Fruit fly (Drosophila melanogaster) whole organism, pupa: ENCODE data around the gene CG10226.

Experiments used
- CG10348 ChIP-seq: fragments of 200-800 bp; sonication (Bioruptor generic); IDR thresholded peaks from 2 replicates; pipeline ENCODE4 v1.3.6; 2022; ENCODE audit warnings: missing biosample characterization, missing genetic modification characterization
- CG12605 ChIP-seq: fragments of 200-800 bp; sonication (Bioruptor generic); IDR thresholded peaks from 2 replicates; pipeline ENCODE4 v1.3.6; 2022; ENCODE audit warnings: missing biosample characterization, missing genetic modification characterization
- CG13204 ChIP-seq: fragments of 200-800 bp; sonication (Bioruptor generic); optimal IDR thresholded peaks from 2 replicates; lab custom pipeline; 2018; ENCODE audit warnings: missing biosample characterization, mild to moderate bottlenecking, missing genetic modification characterization, moderate library complexity
- CG14655 ChIP-seq: fragments of 200-800 bp; sonication (Bioruptor generic); optimal IDR thresholded peaks from 3 replicates; lab custom pipeline; 2017; ENCODE audit warnings: mild to moderate bottlenecking, missing biosample characterization, missing genetic modification reagents, missing genetic modification characterization
- CG15710 ChIP-seq: fragments of 200-800 bp; sonication (Bioruptor generic); optimal IDR thresholded peaks from 2 replicates; lab custom pipeline; 2018; ENCODE audit warnings: missing biosample characterization, mild to moderate bottlenecking, missing genetic modification characterization, moderate library complexity
- CG17806 ChIP-seq: fragments of 200-800 bp; sonication (Bioruptor generic); optimal IDR thresholded peaks from 2 replicates; lab custom pipeline; 2018; ENCODE audit warnings: missing biosample characterization, mild to moderate bottlenecking, missing genetic modification characterization, moderate library complexity
- CG32121 ChIP-seq: fragments of 200-800 bp; sonication (Bioruptor generic); IDR thresholded peaks from 2 replicates; pipeline ENCODE4 v1.3.6; 2022; ENCODE audit warnings: missing biosample characterization, missing genetic modification characterization
- CG34367 ChIP-seq: fragments of 200-800 bp; sonication (Bioruptor generic); optimal IDR thresholded peaks from 2 replicates; lab custom pipeline; 2018; ENCODE audit warnings: missing biosample characterization, mild to moderate bottlenecking, missing genetic modification characterization
- CG4496 ChIP-seq: fragments of 200-800 bp; sonication (Bioruptor generic); IDR thresholded peaks from 3 replicates; pipeline ENCODE4 v1.3.6; 2022; ENCODE audit warnings: missing biosample characterization, missing genetic modification characterization
- CG8159 ChIP-seq: fragments of 200-800 bp; sonication (Bioruptor generic); optimal IDR thresholded peaks from 3 replicates; lab custom pipeline; 2018; ENCODE audit warnings: missing biosample characterization, mild to moderate bottlenecking, missing genetic modification characterization, moderate library complexity
- CG8301 ChIP-seq: fragments of 200-800 bp; sonication (Bioruptor generic); optimal IDR thresholded peaks from 2 replicates; lab custom pipeline; 2018; ENCODE audit warnings: missing biosample characterization, mild to moderate bottlenecking, missing genetic modification characterization
- CG9948 ChIP-seq: fragments of 200-800 bp; sonication (Bioruptor generic); optimal IDR thresholded peaks from 2 replicates; lab custom pipeline; 2018; ENCODE audit warnings: missing biosample characterization, mild to moderate bottlenecking, missing genetic modification characterization, moderate library complexity
- D1 ChIP-seq: fragments of 200-800 bp; sonication (Bioruptor generic); optimal IDR thresholded peaks from 2 replicates; lab custom pipeline; 2018; ENCODE audit warnings: missing biosample characterization, mild to moderate bottlenecking, missing genetic modification characterization, moderate library complexity
- EcR ChIP-seq: fragments of 200-800 bp; sonication (Bioruptor generic); optimal IDR thresholded peaks from 3 replicates; lab custom pipeline; 2019; ENCODE audit warnings: missing biosample characterization, missing genetic modification characterization, mild to moderate bottlenecking, moderate library complexity, missing genetic modification reagents
- Ets98B ChIP-seq: fragments of 200-800 bp; sonication (Bioruptor generic); IDR thresholded peaks from 2 replicates; pipeline ENCODE4 v1.3.6; 2022; ENCODE audit warnings: missing biosample characterization, missing genetic modification characterization
- Pif1A ChIP-seq: fragments of 200-800 bp; sonication (Bioruptor generic); optimal IDR thresholded peaks from 3 replicates; lab custom pipeline; 2016; ENCODE audit warnings: missing biosample characterization, missing genetic modification characterization
- Pif1B ChIP-seq: fragments of 200-800 bp; sonication (Bioruptor generic); optimal IDR thresholded peaks from 3 replicates; lab custom pipeline; 2016; ENCODE audit warnings: missing biosample characterization, missing genetic modification characterization
- Snoo ChIP-seq: fragments of 200-800 bp; sonication (Bioruptor generic); optimal IDR thresholded peaks from 3 replicates; lab custom pipeline; 2017; ENCODE audit warnings: missing biosample characterization, mild to moderate bottlenecking, missing genetic modification characterization, inconsistent platforms
- fd96Ca ChIP-seq: fragments of 200-800 bp; sonication (Bioruptor generic); IDR thresholded peaks from 3 replicates; pipeline ENCODE4 v1.3.6; 2022; ENCODE audit warnings: missing biosample characterization, missing genetic modification characterization
- gl ChIP-seq: fragments of 200-800 bp; sonication (Bioruptor generic); optimal IDR thresholded peaks from 2 replicates; lab custom pipeline; 2018; ENCODE audit warnings: missing biosample characterization, mild to moderate bottlenecking, missing genetic modification characterization
- rn ChIP-seq: fragments of 200-800 bp; sonication (Bioruptor generic); IDR thresholded peaks from 2 replicates; pipeline ENCODE4 v1.3.6; 2022; ENCODE audit warnings: missing biosample characterization, missing genetic modification characterization

The CG10226 gene

DNA sequence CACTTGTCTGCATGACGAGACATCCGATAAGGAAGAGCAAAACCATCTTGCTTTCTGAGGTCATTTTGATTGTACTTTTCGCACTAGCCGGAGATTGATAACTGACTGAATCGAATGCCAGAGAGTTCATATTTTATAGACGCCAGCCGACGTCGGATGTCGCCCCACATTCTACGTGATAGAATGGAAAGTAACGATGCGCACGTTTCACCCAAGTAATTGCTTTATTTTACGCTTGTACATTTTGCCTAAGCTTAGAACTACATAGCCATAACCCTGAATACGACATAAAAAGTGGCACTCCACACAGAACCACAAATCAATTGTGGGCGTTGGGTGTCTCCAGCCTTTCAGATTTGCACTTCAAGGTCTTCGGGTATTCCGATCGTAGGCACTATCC is 7.6 kb downstream of the CG10226 start, which contains the start of gene CG13299:
Gene CG13299 (minus strand): TSS at position 101 of the 400 bp plus-strand sequence.
- TF ChIP-seq CG32121 (GFP tag; lab: Robert Waterston, UW): no peak
- TF ChIP-seq Snoo (tag; lab: Kevin White, UChicago): no peak
- TF ChIP-seq CG9948 (tag; lab: Kevin White, UChicago): no peak
- TF ChIP-seq CG34367 (tag; lab: Kevin White, UChicago): no peak
- TF ChIP-seq CG10348 (GFP tag; lab: Robert Waterston, UW): no peak
- TF ChIP-seq CG12605: no peak

DNA sequence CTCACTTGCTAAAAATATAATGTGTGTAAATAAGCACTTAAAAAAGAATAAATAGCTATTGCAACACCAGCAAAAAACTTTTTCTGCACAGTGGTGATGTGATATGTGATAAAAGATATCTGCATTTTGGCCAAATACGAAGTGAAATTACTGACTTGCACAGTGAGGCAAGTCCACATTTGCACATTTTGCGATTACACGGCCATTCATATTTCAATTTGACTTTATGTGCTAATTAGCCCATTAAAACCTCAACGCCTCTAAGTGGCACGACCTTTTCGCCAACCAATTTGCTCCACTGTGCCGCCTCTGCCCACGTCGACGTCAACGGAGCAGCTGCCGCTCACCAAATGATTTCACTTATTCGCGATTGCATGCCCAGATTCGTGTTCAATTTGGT is 19.7 kb downstream of the CG10226 start, which contains the start of gene CG33946:
Gene CG33946 (plus strand): TSS at position 392 of the 400 bp plus-strand sequence.
- TF ChIP-seq D1 (no peak), CG17806 (peak; percentile 35), CG4496 (GFP tag; lab: Robert Waterston, UW) (peak; percentile 86), gl (no peak), Snoo (tag; lab: Kevin White, UChicago) (peak; percentile 66), rn (peak; percentile 54), CG8301 (peak; percentile 63), CG14655 (GFP tag; lab: Kevin White, UChicago) (peak; percentile 70), CG10348 (GFP tag; lab: Robert Waterston, UW) (peak; percentile 57; the same call in 1 of the 2 replicates), CG15710 (no peak), EcR (GFP tag; lab: Kevin White, UChicago) (no peak), fd96Ca (GFP tag; lab: Robert Waterston, UW) (peak; percentile 86), Pif1B (no peak), Pif1A (GFP tag; lab: Kevin White, UChicago) (no peak), CG32121 (GFP tag; lab: Robert Waterston, UW) (peak; percentile 76), CG9948 (tag; lab: Kevin White, UChicago) (peak; percentile 41), CG12605 (peak; percentile 50), Ets98B (peak; percentile 55), CG34367 (tag; lab: Kevin White, UChicago) (no peak), CG8159 (no peak), CG13204 (GFP tag; lab: Kevin White, UChicago) (no peak)

DNA sequence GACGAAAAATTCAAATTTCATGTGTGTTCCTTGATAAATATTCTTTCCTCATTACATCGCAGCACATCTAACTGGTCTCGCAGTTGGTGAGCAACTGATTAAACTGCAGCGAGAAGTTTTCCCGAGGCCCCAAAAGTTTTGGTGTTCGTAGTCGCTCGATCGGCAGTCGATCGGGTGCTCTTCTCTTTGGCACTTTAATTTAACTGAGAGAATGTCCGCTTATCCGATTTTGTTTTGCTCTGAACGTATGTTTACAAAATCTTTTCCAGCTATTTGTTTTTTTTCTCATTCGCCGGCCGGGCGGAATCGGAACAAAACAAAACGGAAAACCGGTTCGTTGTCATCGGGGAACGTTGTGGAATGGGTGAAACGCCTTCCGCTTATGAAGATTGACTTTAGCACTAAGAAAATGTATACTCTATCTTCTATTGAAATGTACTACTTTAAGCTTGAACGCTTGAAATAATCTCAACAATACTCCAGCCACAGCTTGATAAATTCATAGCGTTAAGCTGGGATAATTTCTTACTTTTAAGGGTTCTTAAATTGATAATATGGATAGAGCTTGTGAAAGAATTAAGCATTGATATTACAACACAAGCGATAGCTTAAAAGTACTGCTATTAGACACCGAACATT is 21.2 kb downstream of the CG10226 start:
- peak; percentile 57 for TF ChIP-seq EcR (GFP tag; lab: Kevin White, UChicago)
- TF ChIP-seq Pif1B: peak; percentile 49
- TF ChIP-seq D1: no peak
- TF ChIP-seq CG13204 (GFP tag; lab: Kevin White, UChicago): peak; percentile 11
- TF ChIP-seq CG4496 (GFP tag; lab: Robert Waterston, UW): peak; percentile 66; the same call in 2 of the 3 replicates
- TF ChIP-seq gl: peak; percentile 61
- TF ChIP-seq Ets98B: peak; percentile 68; the same call in 1 of the 2 replicates
- peak; percentile 84 for TF ChIP-seq CG12605
- TF ChIP-seq CG32121 (GFP tag; lab: Robert Waterston, UW): no peak
- no peak for TF ChIP-seq CG9948 (tag; lab: Kevin White, UChicago)
- peak; percentile 7 for TF ChIP-seq Snoo (tag; lab: Kevin White, UChicago)
- TF ChIP-seq CG8301: no peak
- TF ChIP-seq rn: no peak
- TF ChIP-seq Pif1A (GFP tag; lab: Kevin White, UChicago): peak; percentile 49
- TF ChIP-seq CG14655 (GFP tag; lab: Kevin White, UChicago): no peak
- peak; percentile 19 for TF ChIP-seq CG15710
- TF ChIP-seq CG17806: no peak
- TF ChIP-seq CG10348 (GFP tag; lab: Robert Waterston, UW): no peak
- TF ChIP-seq CG8159: peak; percentile 35
- TF ChIP-seq CG34367 (tag; lab: Kevin White, UChicago): no peak
- no peak for TF ChIP-seq fd96Ca (GFP tag; lab: Robert Waterston, UW)

DNA sequence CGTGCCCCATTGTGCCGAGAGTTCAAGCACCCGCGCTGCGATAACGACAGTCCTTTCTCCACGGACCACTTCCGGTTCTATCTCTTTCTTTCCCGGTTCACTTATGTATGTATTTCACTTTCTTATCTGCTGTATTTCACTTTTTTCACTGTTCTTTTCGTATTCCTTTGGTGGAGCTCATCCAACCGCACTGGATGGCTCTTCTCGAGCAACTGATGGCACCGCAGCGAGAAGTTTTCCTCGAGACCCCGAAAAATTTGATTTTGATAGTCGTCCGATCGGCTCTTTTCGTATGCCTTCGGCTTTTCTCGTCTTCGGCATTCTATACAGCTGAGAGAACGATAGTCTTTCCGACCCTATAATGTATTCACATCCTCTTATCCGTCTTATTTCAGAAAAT is 22.1 kb downstream of the CG10226 start, which contains the start of gene LanA:
Gene LanA (minus strand): TSS at position 217 of the 400 bp plus-strand sequence.
- TF ChIP-seq CG32121 (GFP tag; lab: Robert Waterston, UW) (no peak; the same call in 1 of the 2 replicates), D1 (no peak), CG10348 (GFP tag; lab: Robert Waterston, UW) (no peak), rn (no peak), EcR (GFP tag; lab: Kevin White, UChicago) (peak; percentile 14), CG8159 (no peak), CG12605 (0 out of 2 replicates have a peak, but pooled peaks have one; percentile 23), Pif1B (no peak), CG15710 (no peak), CG9948 (tag; lab: Kevin White, UChicago) (no peak), CG34367 (tag; lab: Kevin White, UChicago) (no peak), Pif1A (GFP tag; lab: Kevin White, UChicago) (no peak), Snoo (tag; lab: Kevin White, UChicago) (no peak), CG13204 (GFP tag; lab: Kevin White, UChicago) (no peak), fd96Ca (GFP tag; lab: Robert Waterston, UW) (0 out of 3 replicates have a peak, but pooled peaks have one; percentile 15), CG4496 (GFP tag; lab: Robert Waterston, UW) (peak; percentile 58; the same call in 1 of the 3 replicates), CG14655 (GFP tag; lab: Kevin White, UChicago) (no peak), Ets98B (peak; percentile 42; the same call in 1 of the 2 replicates), CG17806 (no peak), CG8301 (no peak), gl (no peak)
- TF ChIP-seq, all 21 proteins: peak for 5

DNA sequence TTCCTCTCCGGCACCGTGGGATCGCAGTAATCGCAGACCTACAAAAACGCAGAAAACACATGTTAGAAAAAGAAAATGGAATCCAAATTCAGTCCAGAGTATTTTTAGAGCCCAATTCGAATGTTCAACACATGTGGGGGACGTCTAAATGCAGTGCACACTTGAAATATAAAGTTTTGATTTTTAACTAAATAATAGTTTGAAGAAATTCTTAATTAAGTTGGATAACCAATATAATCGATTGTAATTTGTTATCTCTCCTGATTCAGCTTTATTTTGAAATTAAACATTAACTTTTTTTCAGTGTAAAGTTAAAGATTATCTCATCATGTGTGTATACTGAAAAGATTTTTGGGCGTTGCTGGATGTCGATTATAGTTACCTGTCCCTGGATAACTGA is 22.7 kb downstream of the CG10226 start:
- TF ChIP-seq CG12605 (peak; percentile 37; the same call in 1 of the 2 replicates), CG9948 (tag; lab: Kevin White, UChicago) (peak; percentile 27), CG4496 (GFP tag; lab: Robert Waterston, UW) (peak; percentile 19; the same call in 1 of the 3 replicates), Ets98B (no peak), CG34367 (tag; lab: Kevin White, UChicago) (peak; percentile 0), CG10348 (GFP tag; lab: Robert Waterston, UW) (no peak), CG14655 (GFP tag; lab: Kevin White, UChicago) (no peak), rn (0 out of 2 replicates have a peak, but pooled peaks have one; percentile 15), CG8159 (no peak)
